Fruit fly (Drosophila melanogaster): ENCODE measurements around the gene CG7560.

- no peak for TF ChIP-seq CG3726 (GFP tag; IDR thresholded peaks at IDR 0.05)
- no peak for TF ChIP-seq lmd (GFP tag; IDR thresholded peaks at IDR 0.05)
- no peak for TF ChIP-seq psq (GFP tag; optimal IDR thresholded peaks at IDR 0.05)
- no peak for TF ChIP-seq YL-1 (GFP tag; optimal IDR thresholded peaks at IDR 0.05)
- no peak for TF ChIP-seq CG4328 (GFP tag; optimal IDR thresholded peaks at IDR 0.05)
- no peak for TF ChIP-seq CG5180 (GFP tag; optimal IDR thresholded peaks at IDR 0.05)
- no peak for TF ChIP-seq wek (GFP tag; optimal IDR thresholded peaks at IDR 0.05)
- no peak for TF ChIP-seq CG10959 (GFP tag; IDR thresholded peaks at IDR 0.05)
- TF ChIP-seq hth (optimal IDR thresholded peaks at IDR 0.05): no peak
- no peak for TF ChIP-seq CTCF (GFP tag; optimal IDR thresholded peaks at IDR 0.05)
Measured at dm6 chr3L:11382748-11383424, 42.1 kb upstream of the CG7560 start.
